Fruit fly (Drosophila melanogaster) whole organism, prepupa: ENCODE data around the gene Tlk.

Experiments used
- CG11294 ChIP-seq: fragments of 200-800 bp; sonication (Bioruptor generic); IDR thresholded peaks from 2 replicates; pipeline ENCODE4 v1.3.6; 2022; ENCODE audit warnings: missing biosample characterization, missing genetic modification characterization
- CG6854 ChIP-seq: fragments of 200-800 bp; sonication (Bioruptor generic); optimal IDR thresholded peaks from 2 replicates; lab custom pipeline; 2017; ENCODE audit warnings: missing biosample characterization, mild to moderate bottlenecking, missing genetic modification characterization
- eg ChIP-seq: fragments of 200-800 bp; sonication (Bioruptor generic); IDR thresholded peaks from 3 replicates; pipeline ENCODE4 v1.3.6; 2022; ENCODE audit warnings: missing biosample characterization, missing genetic modification characterization

dm6 chrX:3742723-3743004 lies 22.9 kb downstream of the Tlk start:
- no peak for TF ChIP-seq CG11294 (GFP tag; lab: Robert Waterston, UW)
- no peak for TF ChIP-seq eg (GFP tag; lab: Robert Waterston, UW)
- no peak for TF ChIP-seq CG6854
